Fruit fly (Drosophila melanogaster) whole organism, wandering third instar larva: ENCODE data around the gene CG34452.

Source experiments
- CG9705 ChIP-seq: fragments of 200-800 bp; sonication (Bioruptor generic); optimal IDR thresholded peaks from 2 replicates; lab custom pipeline; 2018; ENCODE audit warnings: missing biosample characterization, mild to moderate bottlenecking, missing genetic modification characterization
- OdsH ChIP-seq: fragments of 200-800 bp; sonication (Bioruptor generic); optimal IDR thresholded peaks from 2 replicates; lab custom pipeline; 2016; ENCODE audit warnings: missing biosample characterization, mild to moderate bottlenecking, missing genetic modification characterization
- br ChIP-seq: fragments of 200-800 bp; sonication (Bioruptor generic); optimal IDR thresholded peaks from 2 replicates; lab custom pipeline; 2016; ENCODE audit warnings: missing biosample characterization, missing genetic modification characterization
- psq ChIP-seq: fragments of 200-800 bp; sonication (Bioruptor generic); optimal IDR thresholded peaks from 3 replicates; lab custom pipeline; 2017; ENCODE audit warnings: missing biosample characterization, mild to moderate bottlenecking, missing genetic modification characterization, moderate library complexity
- usp ChIP-seq: fragments of >200 bp; optimal IDR thresholded peaks from 2 replicates; lab custom pipeline; 2017; ENCODE audit warnings: missing biosample characterization, missing genetic modification characterization

DNA sequence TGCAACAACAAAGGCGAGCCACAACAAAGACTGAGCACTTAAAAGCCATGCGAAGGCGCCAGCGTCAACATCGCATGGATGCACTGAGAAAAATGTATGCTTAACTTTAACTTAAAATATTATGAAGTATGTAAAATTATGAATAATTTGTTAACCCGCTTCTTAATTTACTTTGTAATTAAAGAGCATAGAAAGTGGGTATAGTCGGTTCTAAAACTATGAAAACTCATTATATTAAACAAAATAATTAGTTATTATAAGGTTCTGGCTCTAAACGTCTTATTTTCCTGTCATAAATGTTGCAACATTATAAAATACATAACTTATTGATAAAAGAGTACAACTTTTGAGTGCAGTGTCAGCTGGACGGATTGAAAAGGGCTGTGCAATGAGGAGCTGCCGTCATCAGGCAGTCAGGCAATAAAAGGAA, 46.1 kb downstream of the CG34452 start:
- no peak for TF ChIP-seq OdsH
- TF ChIP-seq br (GFP tag; lab: Kevin White, UChicago) = peak; percentile 20
- TF ChIP-seq CG9705 (GFP tag; lab: Kevin White, UChicago) = no peak
- no peak for TF ChIP-seq usp (GFP tag; lab: Kevin White, UChicago)
- no peak for TF ChIP-seq psq (GFP tag; lab: Kevin White, UChicago)
